Fruit fly (Drosophila melanogaster) whole organism, adult: ENCODE data around the gene CG6294.

Experiments used
- CG11617 ChIP-seq: fragments of 200-800 bp; sonication (Bioruptor generic); optimal IDR thresholded peaks from 2 replicates; lab custom pipeline; 2017; ENCODE audit warnings: mild to moderate bottlenecking, missing biosample characterization, missing genetic modification reagents, missing genetic modification characterization
- CG12768 ChIP-seq: fragments of 200-800 bp; sonication (Bioruptor generic); optimal IDR thresholded peaks from 2 replicates; lab custom pipeline; 2017; ENCODE audit warnings: missing biosample characterization, missing genetic modification characterization, mild to moderate bottlenecking, moderate library complexity, missing genetic modification reagents
- CG14711 ChIP-seq: fragments of 200-800 bp; sonication (Bioruptor generic); optimal IDR thresholded peaks from 2 replicates; lab custom pipeline; 2018; ENCODE audit warnings: missing biosample characterization, mild to moderate bottlenecking, missing genetic modification characterization, moderate library complexity
- CG1620 ChIP-seq: fragments of 200-800 bp; sonication (Bioruptor generic); optimal IDR thresholded peaks from 2 replicates; lab custom pipeline; 2016; ENCODE audit warnings: missing biosample characterization, missing genetic modification characterization
- CG33017 ChIP-seq: fragments of 200-800 bp; sonication (Bioruptor generic); optimal IDR thresholded peaks from 2 replicates; lab custom pipeline; 2018; ENCODE audit warnings: missing biosample characterization, mild to moderate bottlenecking, missing genetic modification characterization, moderate library complexity
- CG5204 ChIP-seq: fragments of 200-800 bp; sonication (Bioruptor generic); optimal IDR thresholded peaks from 2 replicates; lab custom pipeline; 2016; ENCODE audit warnings: missing biosample characterization, missing genetic modification characterization
- CG7045 ChIP-seq: fragments of 200-800 bp; sonication (Bioruptor generic); optimal IDR thresholded peaks from 2 replicates; lab custom pipeline; 2017; ENCODE audit warnings: missing biosample characterization, mild to moderate bottlenecking, missing genetic modification characterization
- CG7101 ChIP-seq: fragments of 200-800 bp; sonication (Bioruptor generic); optimal IDR thresholded peaks from 2 replicates; lab custom pipeline; 2018; ENCODE audit warnings: missing biosample characterization, mild to moderate bottlenecking, missing genetic modification characterization, moderate library complexity
- Clk ChIP-seq: fragments of 200-800 bp; sonication (Bioruptor generic); optimal IDR thresholded peaks from 2 replicates; lab custom pipeline; 2017; ENCODE audit warnings: missing biosample characterization, missing genetic modification characterization
- Crg-1 ChIP-seq: fragments of 200-800 bp; sonication (Bioruptor generic); optimal IDR thresholded peaks from 2 replicates; lab custom pipeline; 2016; ENCODE audit warnings: missing biosample characterization, missing genetic modification characterization
- Hr96 ChIP-seq: fragments of 200-800 bp; sonication (Bioruptor generic); optimal IDR thresholded peaks from 2 replicates; lab custom pipeline; 2016; ENCODE audit warnings: missing biosample characterization, missing genetic modification characterization
- Mnt ChIP-seq: fragments of 200-800 bp; sonication (Bioruptor generic); optimal IDR thresholded peaks from 2 replicates; lab custom pipeline; 2016; ENCODE audit warnings: missing biosample characterization, mild to moderate bottlenecking, missing genetic modification characterization
- bab1 ChIP-seq: fragments of 200-800 bp; sonication (Bioruptor generic); optimal IDR thresholded peaks from 3 replicates; lab custom pipeline; 2019; ENCODE audit warnings: missing biosample characterization, mild to moderate bottlenecking, missing genetic modification characterization, moderate library complexity
- cic ChIP-seq: fragments of 200-800 bp; sonication (Bioruptor generic); optimal IDR thresholded peaks from 2 replicates; lab custom pipeline; 2017; ENCODE audit warnings: missing biosample characterization, mild to moderate bottlenecking, missing genetic modification characterization, moderate library complexity
- cnc ChIP-seq, 2 experiments: fragments of >200 bp; optimal IDR thresholded peaks; 2 replicates each; lab custom pipeline; 2017
- kay ChIP-seq: fragments of 200-800 bp; sonication (Bioruptor generic); peaks from one replicate; lab custom pipeline; 2016; ENCODE audit warnings: missing biosample characterization, missing genetic modification characterization, borderline replicate concordance
- ovo ChIP-seq: fragments of 200-800 bp; sonication (Bioruptor generic); optimal IDR thresholded peaks from 2 replicates; lab custom pipeline; 2016; ENCODE audit warnings: missing biosample characterization, missing genetic modification characterization
- pad ChIP-seq: fragments of 200-800 bp; sonication (Bioruptor generic); optimal IDR thresholded peaks from 3 replicates; lab custom pipeline; 2017; ENCODE audit warnings: missing biosample characterization, missing genetic modification characterization, mild to moderate bottlenecking, moderate library complexity, missing genetic modification reagents
- tj ChIP-seq: fragments of 200-800 bp; sonication (Bioruptor generic); optimal IDR thresholded peaks from 3 replicates; lab custom pipeline; 2017; ENCODE audit warnings: missing biosample characterization, mild to moderate bottlenecking, missing genetic modification characterization, moderate library complexity
- toe ChIP-seq: fragments of 200-800 bp; sonication (Bioruptor generic); optimal IDR thresholded peaks from 2 replicates; lab custom pipeline; 2016; ENCODE audit warnings: missing biosample characterization, missing genetic modification characterization

The CG6294 gene

DNA sequence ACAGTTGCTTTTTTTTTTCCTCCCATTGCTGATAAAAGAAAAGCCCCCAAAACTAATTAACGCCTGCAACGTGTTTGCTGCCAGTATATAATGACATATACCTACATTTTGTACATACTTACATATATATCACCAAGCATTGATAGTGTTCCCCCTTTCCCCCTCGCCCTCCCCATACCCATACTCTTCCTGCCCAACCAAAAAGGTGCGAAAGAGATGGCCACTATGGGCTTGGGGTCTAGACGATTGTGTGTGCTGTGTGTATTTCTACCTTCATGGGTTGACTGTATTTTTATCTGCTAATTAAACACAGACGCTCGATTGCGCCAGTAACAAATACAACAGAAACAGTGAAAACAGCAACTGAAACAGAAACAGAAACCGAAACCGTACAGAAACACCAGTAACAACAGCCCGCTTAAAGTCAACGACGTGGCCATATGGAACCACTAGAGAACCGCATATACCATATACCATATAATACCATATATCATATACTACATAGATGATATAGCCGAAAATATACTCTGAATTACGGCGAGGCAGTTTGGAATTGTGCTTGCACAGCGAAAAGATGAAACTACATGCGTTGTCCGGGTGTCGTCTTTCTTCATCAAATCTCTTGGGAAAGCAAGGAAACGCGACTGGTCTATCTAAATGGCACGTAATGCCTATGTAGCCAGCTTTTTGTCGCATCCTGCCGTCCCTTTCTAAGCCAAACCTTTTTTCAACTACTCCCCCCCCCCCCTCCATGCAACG lies 34.3 kb downstream of the CG6294 start:
- peak; percentile 22 for TF ChIP-seq cic (GFP tag; lab: Kevin White, UChicago)
- TF ChIP-seq toe: no peak
- TF ChIP-seq ovo: no peak
- no peak for TF ChIP-seq CG33017 (tag; lab: Kevin White, UChicago)
- peak; percentile 90 for TF ChIP-seq tj (GFP tag; lab: Kevin White, UChicago)

DNA sequence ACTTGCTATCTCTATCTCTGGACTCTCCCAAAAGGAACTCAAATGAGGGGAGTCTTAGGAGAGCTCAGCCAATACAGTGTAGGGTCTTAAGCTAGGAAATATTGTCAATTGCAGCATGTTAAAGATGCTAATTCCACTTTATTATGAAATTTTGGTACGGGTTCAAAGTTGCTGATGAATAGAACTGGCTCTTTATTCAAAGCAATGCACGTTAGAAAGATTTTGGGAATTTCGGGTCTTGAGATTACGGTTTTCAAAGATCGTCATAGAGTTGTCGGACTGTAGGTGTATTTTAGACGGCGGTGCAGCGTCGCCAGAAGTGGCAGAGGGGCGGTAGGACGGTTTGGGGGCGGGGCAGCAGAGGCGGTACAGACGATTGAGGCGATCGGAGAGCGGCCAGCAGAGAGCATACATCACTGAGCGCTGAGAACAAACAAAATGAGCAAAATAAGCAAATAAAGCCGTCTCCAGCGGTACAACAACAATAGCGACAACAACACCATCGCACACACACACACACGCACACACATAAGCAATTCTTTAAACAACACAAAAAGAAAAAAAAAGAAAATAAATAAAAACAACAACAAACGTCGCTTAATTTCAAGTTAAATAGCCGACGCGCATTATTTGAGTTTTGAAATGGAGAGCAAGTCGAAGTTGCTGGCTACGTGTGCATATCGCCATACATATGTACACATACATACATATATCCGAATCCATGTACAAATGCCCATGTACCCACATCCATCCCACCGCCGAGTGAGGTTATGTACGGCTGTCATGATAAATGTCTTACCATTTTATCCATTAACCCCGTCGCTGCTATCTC lies 35.1 kb downstream of the CG6294 start:
- TF ChIP-seq pad (GFP tag; lab: Kevin White, UChicago) (peak; percentile 54), CG1620 (GFP tag; lab: Kevin White, UChicago) (no peak), CG7045 (no peak), CG12768 (GFP tag; lab: Kevin White, UChicago) (no peak), tj (GFP tag; lab: Kevin White, UChicago) (peak; percentile 96), toe (no peak), cic (GFP tag; lab: Kevin White, UChicago) (no peak), Mnt (GFP tag; lab: Kevin White, UChicago) (no peak), kay (GFP tag; lab: Kevin White, UChicago) (no peak), CG7101 (tag; lab: Kevin White, UChicago) (peak; percentile 58), Clk (GFP tag; lab: Kevin White, UChicago) (no peak), CG11617 (GFP tag; lab: Kevin White, UChicago) (peak; percentile 17), bab1 (GFP tag; lab: Kevin White, UChicago) (no peak), ovo (no peak), CG14711 (tag; lab: Kevin White, UChicago) (peak; percentile 27), CG33017 (tag; lab: Kevin White, UChicago) (no peak), CG5204 (GFP tag; lab: Kevin White, UChicago) (peak; percentile 3), Crg-1 (GFP tag; lab: Kevin White, UChicago) (peak; percentile 0), cnc (optimal IDR thresholded peaks at IDR 0.05; lab: Kevin White, UChicago) (no peak), Hr96 (GFP tag; lab: Kevin White, UChicago) (peak; percentile 30)

- TF ChIP-seq Clk (GFP tag; lab: Kevin White, UChicago): no peak
- peak; percentile 94 for TF ChIP-seq pad (GFP tag; lab: Kevin White, UChicago)
- TF ChIP-seq CG1620 (GFP tag; lab: Kevin White, UChicago): peak; percentile 52
- TF ChIP-seq CG14711 (tag; lab: Kevin White, UChicago): no peak
- peak; percentile 73 for TF ChIP-seq Mnt (GFP tag; lab: Kevin White, UChicago)
- TF ChIP-seq CG11617 (GFP tag; lab: Kevin White, UChicago): peak; percentile 30
- TF ChIP-seq CG7045: no peak
- TF ChIP-seq Hr96 (GFP tag; lab: Kevin White, UChicago): peak; percentile 27
- no peak for TF ChIP-seq cnc (optimal IDR thresholded peaks at IDR 0.05; lab: Kevin White, UChicago)
- TF ChIP-seq CG7101 (tag; lab: Kevin White, UChicago): peak; percentile 31
- no peak for TF ChIP-seq CG33017 (tag; lab: Kevin White, UChicago)
- no peak for TF ChIP-seq kay (GFP tag; lab: Kevin White, UChicago)
- TF ChIP-seq tj (GFP tag; lab: Kevin White, UChicago): peak; percentile 73
- TF ChIP-seq toe: no peak
- TF ChIP-seq bab1 (GFP tag; lab: Kevin White, UChicago): peak; percentile 59
- no peak for TF ChIP-seq CG5204 (GFP tag; lab: Kevin White, UChicago)
- no peak for TF ChIP-seq ovo
- TF ChIP-seq CG12768 (GFP tag; lab: Kevin White, UChicago): peak; percentile 34
- TF ChIP-seq cic (GFP tag; lab: Kevin White, UChicago): peak; percentile 8
- no peak for TF ChIP-seq Crg-1 (GFP tag; lab: Kevin White, UChicago)
These were observed 36.3 kb downstream of the CG6294 start for dm6 chrX:15498791-15499190.

dm6 chrX:15499996-15500904 lies 37.7 kb downstream of the CG6294 start:
- TF ChIP-seq CG14711 (tag; lab: Kevin White, UChicago) (no peak), tj (GFP tag; lab: Kevin White, UChicago) (peak; percentile 93), bab1 (GFP tag; lab: Kevin White, UChicago) (no peak), CG5204 (GFP tag; lab: Kevin White, UChicago) (no peak)

DNA sequence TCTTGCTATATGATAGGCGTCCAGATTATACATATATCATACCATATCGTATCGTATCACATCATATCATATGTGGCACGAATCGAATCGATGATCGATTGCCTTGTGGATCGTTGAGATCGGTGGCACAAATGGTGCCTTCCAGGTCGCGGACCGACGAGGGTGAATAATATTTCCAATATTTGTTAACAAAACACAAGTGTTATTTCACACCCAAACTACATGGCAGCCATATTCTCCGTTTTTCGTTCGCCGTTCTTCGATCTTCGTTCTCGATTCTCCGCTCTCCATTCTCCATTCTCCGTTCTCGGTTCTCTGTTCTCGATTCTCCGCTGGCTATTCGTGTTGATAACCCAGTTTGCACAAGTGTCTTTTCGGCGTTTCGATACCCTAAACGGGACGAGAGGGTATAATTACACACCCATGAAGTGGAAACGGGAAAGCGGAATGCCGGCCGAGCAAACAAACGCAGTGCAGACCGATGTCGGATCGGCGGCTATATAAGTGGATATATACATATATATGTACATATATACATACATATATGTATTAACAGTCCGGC lies 39.3 kb downstream of the CG6294 start:
- TF ChIP-seq CG7101 (tag; lab: Kevin White, UChicago) (no peak), tj (GFP tag; lab: Kevin White, UChicago) (peak; percentile 26)
